Worm (Caenorhabditis elegans) whole organism, young adult: ENCODE data around the gene W10G6.1.
"Not testable (repeated sequence)": the region's sequence is repeated elsewhere in the genome, so short reads cannot be mapped to it uniquely, and the experiment has no call there.

Experiments
- B0261.1 ChIP-seq: sonication (generic microtip); optimal IDR thresholded peaks from 2 replicates; lab custom pipeline; 2016; ENCODE audit warnings: mild to moderate bottlenecking, missing genetic modification characterization, moderate library complexity, missing compliant biosample characterization
- D2030.7 ChIP-seq: fragments of 200-800 bp; sonication (Bioruptor generic); IDR thresholded peaks from 2 replicates; pipeline ENCODE4 v1.3.6; 2022; ENCODE audit warnings: missing genetic modification reagents, missing genetic modification characterization, missing compliant biosample characterization
- F23B12.7 ChIP-seq: sonication (generic microtip); optimal IDR thresholded peaks from 2 replicates; lab custom pipeline; 2017; ENCODE audit warnings: missing genetic modification characterization, mild to moderate bottlenecking, missing compliant biosample characterization, antibody characterized with exemption, moderate library complexity; ENCODE audit not compliant: insufficient read depth
- F37B4.10 ChIP-seq: fragments of 200-800 bp; sonication (Bioruptor generic); IDR thresholded peaks from 2 replicates; pipeline ENCODE4 v1.3.6; 2022; ENCODE audit warnings: missing genetic modification characterization, missing compliant biosample characterization
- F39B2.1 ChIP-seq: fragments of 200-800 bp; sonication (Bioruptor generic); IDR thresholded peaks from 2 replicates; pipeline ENCODE4 v1.3.6; 2022; ENCODE audit warnings: missing genetic modification reagents, missing genetic modification characterization, missing compliant biosample characterization
- F57A8.1 ChIP-seq: fragments of 200-800 bp; sonication (Bioruptor generic); optimal IDR thresholded peaks from 2 replicates; lab custom pipeline; 2018; ENCODE audit warnings: mild to moderate bottlenecking, missing genetic modification characterization, moderate library complexity, missing compliant biosample characterization
- Y53G8AR.9 ChIP-seq: fragments of 200-800 bp; sonication (Bioruptor generic); conservative IDR thresholded peaks from 2 replicates; pipeline ENCODE4 v1.3.6; 2022; ENCODE audit warnings: missing genetic modification reagents, missing genetic modification characterization, missing compliant biosample characterization
- ama-1 ChIP-seq, 3 experiments: fragments of 150-350 bp in 1 of 3; sonication (generic microtip) in 2 of 3; optimal IDR thresholded peaks; 2 replicates each; lab custom pipeline; 2014 to 2018; ENCODE audit warnings: missing biosample characterization in 2 of 3, missing genetic modification characterization in 2 of 3, missing genetic modification reagents in 2 of 3
- attf-5 ChIP-seq: fragments of 200-800 bp; sonication (Bioruptor generic); optimal IDR thresholded peaks from 2 replicates; lab custom pipeline; 2018; ENCODE audit warnings: mild to moderate bottlenecking, missing genetic modification characterization, missing compliant biosample characterization
- attf-6 ChIP-seq: fragments of 200-800 bp; sonication (Bioruptor generic); IDR thresholded peaks from 2 replicates; pipeline ENCODE4 v1.3.6; 2022; ENCODE audit warnings: missing genetic modification reagents, missing genetic modification characterization, missing compliant biosample characterization
- bed-2 ChIP-seq: fragments of 200-800 bp; sonication (Bioruptor generic); IDR thresholded peaks from 2 replicates; pipeline ENCODE4 v1.3.6; 2022; ENCODE audit warnings: missing genetic modification reagents, missing genetic modification characterization, missing compliant biosample characterization
- ceh-40 ChIP-seq: fragments of 200-800 bp; sonication (Bioruptor generic); IDR thresholded peaks from 2 replicates; pipeline ENCODE4 v1.3.6; 2022; ENCODE audit warnings: missing genetic modification characterization, missing compliant biosample characterization
- ceh-58 ChIP-seq: fragments of 200-800 bp; sonication (Bioruptor generic); IDR thresholded peaks from 2 replicates; pipeline ENCODE4 v1.3.6; 2022; ENCODE audit warnings: missing genetic modification characterization, missing compliant biosample characterization
- die-1 ChIP-seq: sonication (generic microtip); optimal IDR thresholded peaks from 2 replicates; lab custom pipeline; 2016; ENCODE audit warnings: missing genotype, mild to moderate bottlenecking, missing genetic modification characterization, missing compliant biosample characterization
- dox-1 ChIP-seq: fragments of 200-800 bp; sonication (Bioruptor generic); IDR thresholded peaks from 2 replicates; pipeline ENCODE4 v1.3.6; 2022; ENCODE audit warnings: missing genetic modification reagents, missing genetic modification characterization, missing compliant biosample characterization
- ekl-4 ChIP-seq: fragments of 200-800 bp; sonication (Bioruptor generic); IDR thresholded peaks from 2 replicates; pipeline ENCODE4 v1.3.6; 2022; ENCODE audit warnings: missing genetic modification reagents, missing genetic modification characterization, missing compliant biosample characterization
- him-1 ChIP-seq: sonication (generic microtip); optimal IDR thresholded peaks from 2 replicates; lab custom pipeline; 2016; ENCODE audit warnings: missing genotype, missing genetic modification reagents, missing genetic modification characterization, missing compliant biosample characterization
- hmg-1.2 ChIP-seq: fragments of 200-800 bp; sonication (Bioruptor generic); IDR thresholded peaks from 2 replicates; pipeline ENCODE4 v1.3.6; 2022; ENCODE audit warnings: missing genetic modification reagents, missing genetic modification characterization, missing compliant biosample characterization
- hmg-20 ChIP-seq: fragments of 200-800 bp; sonication (Bioruptor generic); IDR thresholded peaks from 2 replicates; pipeline ENCODE4 v1.3.6; 2022; ENCODE audit warnings: missing genetic modification reagents, missing genetic modification characterization, missing compliant biosample characterization
- hsf-1 ChIP-seq: fragments of 200-800 bp; sonication (Bioruptor generic); IDR thresholded peaks from 2 replicates; pipeline ENCODE4 v1.3.6; 2022; ENCODE audit warnings: missing genetic modification reagents, missing genetic modification characterization, missing compliant biosample characterization
- lag-1 ChIP-seq: fragments of 200-800 bp; sonication (Bioruptor generic); IDR thresholded peaks from 2 replicates; pipeline ENCODE4 v1.3.6; 2022; ENCODE audit warnings: missing genetic modification reagents, missing genetic modification characterization, missing compliant biosample characterization
- let-526 ChIP-seq: fragments of 200-800 bp; sonication (Bioruptor generic); IDR thresholded peaks from 2 replicates; pipeline ENCODE4 v1.3.6; 2022; ENCODE audit warnings: missing genetic modification reagents, missing genetic modification characterization, missing compliant biosample characterization
- lin-26 ChIP-seq: fragments of 200-800 bp; sonication (Bioruptor generic); IDR thresholded peaks from 2 replicates; pipeline ENCODE4 v1.3.6; 2022; ENCODE audit warnings: missing genetic modification reagents, missing genetic modification characterization, missing compliant biosample characterization
- lsl-1 ChIP-seq: fragments of 200-800 bp; sonication (Bioruptor generic); optimal IDR thresholded peaks from 2 replicates; lab custom pipeline; 2018; ENCODE audit warnings: mild to moderate bottlenecking, missing genetic modification characterization, moderate library complexity, missing compliant biosample characterization
- madf-6 ChIP-seq: fragments of 200-800 bp; sonication (Bioruptor generic); IDR thresholded peaks from 2 replicates; pipeline ENCODE4 v1.3.6; 2022; ENCODE audit warnings: missing genetic modification reagents, missing genetic modification characterization, missing compliant biosample characterization
- mxl-1 ChIP-seq: sonication (generic microtip); optimal IDR thresholded peaks from 2 replicates; lab custom pipeline; 2016; ENCODE audit warnings: missing genetic modification characterization, missing compliant biosample characterization
- nhr-27 ChIP-seq: fragments of 200-800 bp; sonication (Bioruptor generic); optimal IDR thresholded peaks from 2 replicates; lab custom pipeline; 2018; ENCODE audit warnings: mild to moderate bottlenecking, missing genetic modification characterization, moderate library complexity, missing compliant biosample characterization
- nhr-90 ChIP-seq: sonication (generic microtip); optimal IDR thresholded peaks from 2 replicates; lab custom pipeline; 2016; ENCODE audit warnings: missing genotype, mild to moderate bottlenecking, missing genetic modification characterization, missing compliant biosample characterization
- pbrm-1 ChIP-seq: fragments of 200-800 bp; sonication (Bioruptor generic); IDR thresholded peaks from 2 replicates; pipeline ENCODE4 v1.3.6; 2022; ENCODE audit warnings: missing genetic modification reagents, missing genetic modification characterization, missing compliant biosample characterization
- rcor-1 ChIP-seq: fragments of 200-800 bp; sonication (Bioruptor generic); IDR thresholded peaks from 2 replicates; pipeline ENCODE4 v1.3.6; 2022; ENCODE audit warnings: missing genetic modification reagents, missing genetic modification characterization, missing compliant biosample characterization
- rpc-1 ChIP-seq, 2 experiments: fragments of 150-350 bp in 1 of 2; sonication (generic microtip) in 1 of 2; optimal IDR thresholded peaks; 2 replicates each; lab custom pipeline; 2014 to 2018; ENCODE audit warnings: missing biosample characterization in 1 of 2, missing genetic modification characterization in 1 of 2, missing genetic modification reagents in 1 of 2, missing genotype in 1 of 2
- sdz-38 ChIP-seq: sonication (generic microtip); optimal IDR thresholded peaks from 2 replicates; lab custom pipeline; 2016; ENCODE audit warnings: missing genotype, missing genetic modification characterization, missing compliant biosample characterization
- snpc-1.3 ChIP-seq: sonication (generic microtip); optimal IDR thresholded peaks from 2 replicates; lab custom pipeline; 2017; ENCODE audit warnings: missing genetic modification characterization, mild to moderate bottlenecking, missing compliant biosample characterization, antibody characterized with exemption, moderate library complexity, missing genotype, missing genetic modification reagents; ENCODE audit not compliant: insufficient read depth
- snpc-4 ChIP-seq, 5 experiments: fragments of 150-350 bp in 1 of 5; sonication (generic microtip) in 4 of 5; optimal IDR thresholded peaks; 2 replicates each; lab custom pipeline; 2014 to 2018; ENCODE audit warnings: missing genetic modification characterization in 5 of 5, missing biosample characterization in 3 of 5, antibody characterized with exemption in 2 of 5, mild to moderate bottlenecking in 2 of 5, missing compliant biosample characterization in 2 of 5, missing genotype in 2 of 5, moderate library complexity in 2 of 5, missing genetic modification reagents in 1 of 5
- somi-1 ChIP-seq: fragments of 200-800 bp; sonication (Bioruptor generic); optimal IDR thresholded peaks from 2 replicates; lab custom pipeline; 2018; ENCODE audit warnings: mild to moderate bottlenecking, missing genetic modification characterization, missing compliant biosample characterization
- tbp1 ChIP-seq: fragments of 200-800 bp; sonication (Bioruptor generic); optimal IDR thresholded peaks from 2 replicates; lab custom pipeline; 2018; ENCODE audit warnings: mild to moderate bottlenecking, missing genetic modification characterization, missing compliant biosample characterization
- unc-130 ChIP-seq: sonication (generic microtip); optimal IDR thresholded peaks from 2 replicates; lab custom pipeline; 2016; ENCODE audit warnings: missing genetic modification reagents, missing genetic modification characterization, missing compliant biosample characterization
- ztf-25 ChIP-seq: fragments of 200-800 bp; sonication (Bioruptor generic); IDR thresholded peaks from 2 replicates; pipeline ENCODE4 v1.3.6; 2022; ENCODE audit warnings: missing genetic modification reagents, missing genetic modification characterization, missing compliant biosample characterization

W10G6.1 gene

ce11 chrX:16210518-16210917 is 34.5 kb upstream of the W10G6.1 start, which contains the start of gene R11.4:
R11.4 (minus strand) TSS chrX:16210618.
- TF ChIP-seq F37B4.10 (GFP tag; lab: Robert Waterston, UW) (no peak), him-1 (tag; lab: Kevin White, UChicago) (no peak), F23B12.7 (tag; lab: Kevin White, UChicago) (no peak), unc-130 (GFP tag; lab: Kevin White, UChicago) (no peak), snpc-1.3 (tag; lab: Kevin White, UChicago) (no peak)
- TF ChIP-seq, all 124 proteins: peak for 0

- not testable (repeated sequence) for TF ChIP-seq rpc-1 (optimal IDR thresholded peaks at IDR 0.05; lab: Kevin White, UChicago)
- peak; percentile 47 for TF ChIP-seq rpc-1 (tag; optimal IDR thresholded peaks at IDR 0.05; lab: Kevin White, UChicago)
These were observed 32.7 kb upstream of the W10G6.1 start, which contains the start of gene F23A7.4 for ce11 chrX:16212306-16212705. F23A7.4 (plus strand) TSS chrX:16212606.

ce11 chrX:16213073-16213472 is 31.9 kb upstream of the W10G6.1 start, which contains the start of gene F23A7.8:
F23A7.8 (plus strand) TSS chrX:16213373.
- not testable (repeated sequence) for TF ChIP-seq let-526 (GFP tag; lab: Robert Waterston, UW); nhr-27 (tag; lab: Kevin White, UChicago); F57A8.1

- TF ChIP-seq nhr-27 (tag; lab: Kevin White, UChicago) (no peak), ceh-58 (GFP tag; lab: Robert Waterston, UW) (no peak), sdz-38 (tag; lab: Kevin White, UChicago) (no peak), bed-2 (GFP tag; lab: Robert Waterston, UW) (no peak), Y53G8AR.9 (GFP tag; lab: Robert Waterston, UW) (no peak)
These were observed 27.9 kb upstream of the W10G6.1 start, which contains the start of gene F23A7.1 for ce11 chrX:16217108-16217507. F23A7.1 (plus strand) TSS chrX:16217408.

- peak; percentile 31 for TF ChIP-seq attf-5 (GFP tag; lab: Kevin White, UChicago)
- peak; percentile 26; the same call in 1 of the 2 replicates for TF ChIP-seq pbrm-1 (GFP tag; lab: Robert Waterston, UW)
- peak; percentile 38 for TF ChIP-seq nhr-90
- no peak for TF ChIP-seq madf-6 (GFP tag; lab: Robert Waterston, UW)
- TF ChIP-seq attf-6, result no peak
- TF ChIP-seq hmg-20 (GFP tag; lab: Robert Waterston, UW), result no peak
- 0 out of 2 replicates have a peak, but pooled peaks have one; percentile 29 for TF ChIP-seq ztf-25
- 0 out of 2 replicates have a peak, but pooled peaks have one; percentile 60 for TF ChIP-seq ceh-40 (GFP tag; lab: Robert Waterston, UW)
- TF ChIP-seq snpc-4 (GFP tag; optimal IDR thresholded peaks at IDR 0.05; lab: Kevin White, UChicago), result no peak
- peak in 2 of 4 experiments; percentile 35 to 68 for TF ChIP-seq snpc-4 (tag; optimal IDR thresholded peaks at IDR 0.05; lab: Kevin White, UChicago)
- TF ChIP-seq ekl-4 (GFP tag; lab: Robert Waterston, UW), result no peak
- peak; percentile 76 for TF ChIP-seq D2030.7 (GFP tag; lab: Robert Waterston, UW)
- TF ChIP-seq rcor-1, result 0 out of 2 replicates have a peak, but pooled peaks have one; percentile 24
- no peak for TF ChIP-seq lsl-1 (GFP tag; lab: Kevin White, UChicago)
- TF ChIP-seq hsf-1, result peak; percentile 31; the same call in 1 of the 2 replicates
- peak; percentile 3 for TF ChIP-seq mxl-1 (tag; lab: Kevin White, UChicago)
- TF ChIP-seq tbp1 (GFP tag; lab: Kevin White, UChicago), result peak; percentile 89
- peak; percentile 80 for TF ChIP-seq lin-26 (GFP tag; lab: Robert Waterston, UW)
- 0 out of 2 replicates have a peak, but pooled peaks have one; percentile 14 for TF ChIP-seq dox-1
- TF ChIP-seq somi-1 (GFP tag; lab: Kevin White, UChicago), result no peak
- peak; percentile 36; the same call in 1 of the 2 replicates for TF ChIP-seq hmg-1.2 (GFP tag; lab: Robert Waterston, UW)
- peak; percentile 43 for TF ChIP-seq him-1 (tag; lab: Kevin White, UChicago)
- TF ChIP-seq ama-1 (optimal IDR thresholded peaks at IDR 0.05; lab: Kevin White, UChicago), result no peak
- peak in 1 of 2 experiments; percentile 20 for TF ChIP-seq ama-1 (GFP tag; optimal IDR thresholded peaks at IDR 0.05; lab: Kevin White, UChicago)
- TF ChIP-seq lag-1 (GFP tag; lab: Robert Waterston, UW), result no peak
- TF ChIP-seq die-1 (tag; lab: Kevin White, UChicago), result peak; percentile 61
- TF ChIP-seq rpc-1 (optimal IDR thresholded peaks at IDR 0.05; lab: Kevin White, UChicago), result peak; percentile 53
- TF ChIP-seq rpc-1 (tag; optimal IDR thresholded peaks at IDR 0.05; lab: Kevin White, UChicago), result peak; percentile 91
- TF ChIP-seq B0261.1 (tag; lab: Kevin White, UChicago), result peak; percentile 67
- no peak for TF ChIP-seq F39B2.1 (GFP tag; lab: Robert Waterston, UW)
These were observed 27.2 kb upstream of the W10G6.1 start for ce11 chrX:16217749-16218148.
